Fruit fly (Drosophila melanogaster) Kc167 (cell line): ENCODE measurements around the gene Nup358.

Source experiments
- Myc ChIP-seq: fragments of >200 bp; optimal IDR thresholded peaks from 2 replicates; lab custom pipeline; 2017; ENCODE audit warnings: missing external identifiers
- h ChIP-seq: fragments of >200 bp; optimal IDR thresholded peaks from 3 replicates; lab custom pipeline; 2018; ENCODE audit warnings: missing external identifiers
- psq ChIP-seq: fragments of >200 bp; optimal IDR thresholded peaks from 2 replicates; lab custom pipeline; 2017; ENCODE audit warnings: missing external identifiers
- ttk ChIP-seq: sonication (Bioruptor generic); optimal IDR thresholded peaks from 2 replicates; lab custom pipeline; 2017; ENCODE audit warnings: missing external identifiers

DNA sequence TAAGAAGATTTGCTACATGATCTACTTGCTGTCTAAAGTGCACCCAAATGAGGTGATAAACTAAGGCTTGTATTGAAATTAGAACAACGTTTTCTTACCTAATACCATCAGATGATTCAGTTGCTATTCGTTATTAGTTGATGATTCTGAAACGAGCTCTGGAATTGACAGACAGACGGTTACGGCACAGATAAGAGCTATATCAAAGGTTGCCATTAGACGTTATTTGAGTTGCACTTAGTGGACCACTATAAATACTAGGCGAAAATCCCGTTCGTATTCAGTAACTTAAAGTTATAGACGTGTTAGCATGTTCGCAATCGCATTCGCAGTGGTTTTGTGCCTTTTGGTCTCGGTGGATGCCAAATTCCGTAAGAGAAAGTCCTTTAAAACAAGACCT, 9.3 kb upstream of the Nup358 start, which contains the start of gene to:
- TF ChIP-seq Myc (lab: Kevin White, UChicago) (no peak), psq (lab: Kevin White, UChicago) (no peak), h (lab: Kevin White, UChicago) (no peak), ttk (lab: Kevin White, UChicago) (no peak)
